Fruit fly (Drosophila melanogaster): Measurements from ENCODE around the gene CG33500.

The CG33500 gene

DNA sequence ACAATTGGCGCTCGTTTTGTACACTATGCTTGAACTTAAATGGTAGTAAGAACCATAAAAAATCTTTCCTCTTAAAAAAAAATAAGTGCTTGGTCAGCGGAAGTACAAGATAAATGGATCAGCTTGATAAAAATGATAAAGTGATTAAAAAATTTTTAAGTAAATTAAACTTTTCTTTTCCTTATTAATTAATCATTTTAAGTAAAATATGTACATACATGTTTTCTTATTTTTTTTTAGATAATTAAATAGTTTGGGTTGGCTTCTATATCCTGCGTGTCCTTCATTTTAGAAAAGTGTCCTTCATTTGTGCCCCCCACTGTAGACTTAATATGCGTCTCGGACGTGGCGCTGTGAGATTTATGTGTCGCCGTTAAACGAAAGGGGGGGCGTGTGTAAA is 48.2 kb downstream of the CG33500 start (continued):
- TF ChIP-seq Fer1 (GFP tag; optimal IDR thresholded peaks at IDR 0.05) = peak; percentile 11
- no peak for TF ChIP-seq hb (GFP tag; IDR thresholded peaks at IDR 0.05; ENCODE audit: partially characterized antibody)
- peak; percentile 8 for TF ChIP-seq CG15269 (tag; optimal IDR thresholded peaks at IDR 0.05)
- peak; percentile 54 for TF ChIP-seq lab (GFP tag; optimal IDR thresholded peaks at IDR 0.05)
- TF ChIP-seq CG13775 (GFP tag; optimal IDR thresholded peaks at IDR 0.05) = peak; percentile 46
- no peak for TF ChIP-seq wek (GFP tag; optimal IDR thresholded peaks at IDR 0.05)
- peak; percentile 7 for TF ChIP-seq pho (GFP tag; optimal IDR thresholded peaks at IDR 0.05)
- peak; percentile 34 for TF ChIP-seq tio (GFP tag; optimal IDR thresholded peaks at IDR 0.05)
- no peak for TF ChIP-seq cas (GFP tag; IDR thresholded peaks at IDR 0.05)
- TF ChIP-seq CG31388 (GFP tag; optimal IDR thresholded peaks at IDR 0.05) = no peak
- no peak for TF ChIP-seq CG33557 (GFP tag; optimal IDR thresholded peaks at IDR 0.05)
- TF ChIP-seq CG30403 (GFP tag; optimal IDR thresholded peaks at IDR 0.05) = peak; percentile 36
- peak; percentile 52 for TF ChIP-seq PHDP (tag; optimal IDR thresholded peaks at IDR 0.05)
- peak; percentile 53; the same call in 1 of the 2 replicates for TF ChIP-seq slbo (GFP tag; IDR thresholded peaks at IDR 0.05)
- no peak for TF ChIP-seq tx (GFP tag; optimal IDR thresholded peaks at IDR 0.05)
- TF ChIP-seq row (GFP tag; IDR thresholded peaks at IDR 0.05) = peak; percentile 15; the same call in 1 of the 3 replicates
- no peak for TF ChIP-seq YL-1 (GFP tag; optimal IDR thresholded peaks at IDR 0.05)

DNA sequence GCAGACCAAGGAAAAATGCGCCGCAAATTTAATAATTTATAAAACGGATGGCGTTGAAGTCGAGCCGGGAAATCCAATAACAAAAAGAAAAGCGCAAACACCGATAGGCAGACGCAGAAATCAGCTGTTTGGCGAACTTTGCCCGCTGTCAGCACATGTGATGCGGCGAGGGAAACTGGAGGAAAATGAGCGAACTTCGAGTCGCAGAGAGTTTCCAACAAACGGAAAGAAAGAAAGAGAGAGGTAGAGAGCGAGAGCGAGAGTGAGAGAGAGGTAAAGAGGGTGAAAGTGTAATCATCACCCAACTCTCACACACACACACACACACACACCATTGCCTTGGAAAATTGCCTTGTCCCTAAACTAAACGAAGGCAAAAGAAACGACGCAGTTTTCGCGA is 48.8 kb downstream of the CG33500 start:
- TF ChIP-seq schlank (tag; optimal IDR thresholded peaks at IDR 0.05) (no peak), CHES-1-like (GFP tag; optimal IDR thresholded peaks at IDR 0.05) (no peak), CG5245 (GFP tag; optimal IDR thresholded peaks at IDR 0.05) (no peak), Bteb2 (GFP tag; optimal IDR thresholded peaks at IDR 0.05) (no peak), Blimp-1 (GFP tag; optimal IDR thresholded peaks at IDR 0.05) (peak; percentile 71), dmrt11E (tag; optimal IDR thresholded peaks at IDR 0.05) (no peak), kni (GFP tag; optimal IDR thresholded peaks at IDR 0.05) (peak; percentile 0), dimm (GFP tag; IDR thresholded peaks at IDR 0.05) (no peak), nerfin-1 (tag; optimal IDR thresholded peaks at IDR 0.05) (peak; percentile 6), tx (GFP tag; optimal IDR thresholded peaks at IDR 0.05) (no peak), pzg (GFP tag; optimal IDR thresholded peaks at IDR 0.05) (no peak), CG6175 (GFP tag; IDR thresholded peaks at IDR 0.05) (0 out of 3 replicates have a peak, but pooled peaks have one; percentile 4), CG7271 (tag; optimal IDR thresholded peaks at IDR 0.05) (no peak), CG30403 (GFP tag; optimal IDR thresholded peaks at IDR 0.05) (no peak), Abd-B (GFP tag; optimal IDR thresholded peaks at IDR 0.05) (no peak), pros (GFP tag; optimal IDR thresholded peaks at IDR 0.05) (peak; percentile 66), ci (GFP tag; IDR thresholded peaks at IDR 0.05) (0 out of 3 replicates have a peak, but pooled peaks have one; percentile 34), C15 (GFP tag; IDR thresholded peaks at IDR 0.05) (no peak), dm (GFP tag; optimal IDR thresholded peaks at IDR 0.05) (no peak), ara (GFP tag; IDR thresholded peaks at IDR 0.05) (no peak), CG12155 (GFP tag; optimal IDR thresholded peaks at IDR 0.05) (no peak), bsh (GFP tag; optimal IDR thresholded peaks at IDR 0.05) (peak in 1 of 2 experiments; percentile 85), cg (GFP tag; optimal IDR thresholded peaks at IDR 0.05) (peak; percentile 80), gt (GFP tag; IDR thresholded peaks at IDR 0.05) (no peak), Sry-β (GFP tag; optimal IDR thresholded peaks at IDR 0.05) (no peak), CG11504 (tag; optimal IDR thresholded peaks at IDR 0.05) (peak; percentile 37), ro (GFP tag; IDR thresholded peaks at IDR 0.05) (no peak), Dll (GFP tag; IDR thresholded peaks at IDR 0.05; ENCODE audit: partially characterized antibody) (0 out of 4 replicates have a peak, but pooled peaks have one; percentile 21), CG34224 (GFP tag; IDR thresholded peaks at IDR 0.05; ENCODE audit: partially characterized antibody) (no peak), CG7963 (GFP tag; IDR thresholded peaks at IDR 0.05; ENCODE audit: partially characterized antibody) (no peak), Trl (optimal IDR thresholded peaks at IDR 0.05) (peak; percentile 76 to 77), Trl (GFP tag; optimal IDR thresholded peaks at IDR 0.05) (no peak), CG43689 (GFP tag; IDR thresholded peaks at IDR 0.05) (no peak), so (GFP tag; IDR thresholded peaks at IDR 0.05) (no peak), onecut (GFP tag; IDR thresholded peaks at IDR 0.05) (0 out of 2 replicates have a peak, but pooled peaks have one; percentile 11)

Measured in whole organism, embryonic.